Worm (Caenorhabditis elegans) whole organism, L1 larva: ENCODE measurements around the gene srw-44.
A peak's percentile ranks its signal among the peaks of the same experiment; 100 is the strongest.

ENCODE experiments used
- C04F5.9 ChIP-seq: sonication (generic microtip); optimal IDR thresholded peaks from 2 replicates; lab custom pipeline; 2016; ENCODE audit warnings: missing genetic modification characterization, missing compliant biosample characterization
- C16A3.4 ChIP-seq: fragments of 150-350 bp; optimal IDR thresholded peaks from 2 replicates; lab custom pipeline; 2014; ENCODE audit warnings: missing biosample characterization, missing genetic modification characterization
- C34B4.2 ChIP-seq: sonication (generic microtip); optimal IDR thresholded peaks from 2 replicates; lab custom pipeline; 2017; ENCODE audit warnings: mild to moderate bottlenecking, missing genetic modification characterization, missing compliant biosample characterization
- F16B12.6 ChIP-seq: fragments of 150-350 bp; optimal IDR thresholded peaks from 2 replicates; lab custom pipeline; 2014; ENCODE audit warnings: missing biosample characterization, missing genetic modification characterization
- Y116A8C.19 ChIP-seq: sonication (generic microtip); optimal IDR thresholded peaks from 2 replicates; lab custom pipeline; 2016; ENCODE audit warnings: missing compliant biosample characterization, missing genetic modification characterization, borderline replicate concordance
- alr-1 ChIP-seq: fragments of 200-800 bp; sonication (Bioruptor generic); optimal IDR thresholded peaks from 2 replicates; lab custom pipeline; 2018; ENCODE audit warnings: borderline replicate concordance, mild to moderate bottlenecking, missing genetic modification characterization, missing compliant biosample characterization
- aly-2 ChIP-seq: fragments of 150-350 bp; optimal IDR thresholded peaks from 2 replicates; lab custom pipeline; 2014; ENCODE audit warnings: missing biosample characterization, missing genetic modification characterization
- ama-1 ChIP-seq: fragments of 150-350 bp; optimal IDR thresholded peaks from 2 replicates; lab custom pipeline; 2014
- ceh-63 ChIP-seq: fragments of 200-800 bp; sonication (Bioruptor generic); optimal IDR thresholded peaks from 2 replicates; lab custom pipeline; 2018; ENCODE audit warnings: mild to moderate bottlenecking, missing genetic modification characterization, missing compliant biosample characterization
- ceh-8 ChIP-seq: fragments of 200-800 bp; sonication (Bioruptor generic); optimal IDR thresholded peaks from 2 replicates; lab custom pipeline; 2018; ENCODE audit warnings: mild to moderate bottlenecking, missing genetic modification characterization, moderate library complexity, missing compliant biosample characterization
- ceh-90 ChIP-seq: sonication (generic microtip); optimal IDR thresholded peaks from 2 replicates; lab custom pipeline; 2016; ENCODE audit warnings: missing genetic modification characterization, missing compliant biosample characterization
- ces-1 ChIP-seq: fragments of 150-350 bp; optimal IDR thresholded peaks from 2 replicates; lab custom pipeline; 2014; ENCODE audit warnings: missing biosample characterization, missing genetic modification reagents, missing genetic modification characterization
- dpl-1 ChIP-seq, 3 experiments: fragments of 150-350 bp in 2 of 3; sonication (generic microtip) in 1 of 3; optimal IDR thresholded peaks; 2 replicates each; lab custom pipeline; 2014 to 2017; ENCODE audit warnings: missing biosample characterization in 3 of 3, missing genetic modification characterization in 3 of 3, missing genetic modification reagents in 3 of 3
- egl-13 ChIP-seq: sonication (generic microtip); optimal IDR thresholded peaks from 2 replicates; lab custom pipeline; 2016; ENCODE audit warnings: missing genotype, missing genetic modification reagents, missing genetic modification characterization, missing compliant biosample characterization
- egl-27 ChIP-seq, 2 experiments: fragments of 150-350 bp in 1 of 2; sonication (generic microtip); optimal IDR thresholded peaks; 3 replicates each; lab custom pipeline; 2017 to 2018; ENCODE audit warnings: missing biosample characterization in 2 of 2, missing genetic modification characterization in 2 of 2, missing genetic modification reagents in 2 of 2
- elt-3 ChIP-seq, 6 experiments: fragments of 150-350 bp in 1 of 6; sonication (generic microtip); optimal IDR thresholded peaks; 2 replicates each; lab custom pipeline; 2017 to 2018; ENCODE audit warnings: missing biosample characterization in 6 of 6, missing genetic modification characterization in 6 of 6, inconsistent platforms in 1 of 6
- fkh-4 ChIP-seq: sonication (generic microtip); optimal IDR thresholded peaks from 2 replicates; lab custom pipeline; 2016; ENCODE audit warnings: missing compliant biosample characterization, missing genetic modification characterization, borderline replicate concordance
- fkh-8 ChIP-seq: sonication (generic microtip); optimal IDR thresholded peaks from 2 replicates; lab custom pipeline; 2016; ENCODE audit warnings: mild to moderate bottlenecking, missing genetic modification characterization, missing compliant biosample characterization
- fos-1 ChIP-seq: fragments of 150-350 bp; optimal IDR thresholded peaks from 2 replicates; lab custom pipeline; 2014; ENCODE audit warnings: missing biosample characterization, missing genetic modification characterization
- hlh-17 ChIP-seq: fragments of 200-800 bp; sonication (Bioruptor generic); optimal IDR thresholded peaks from 2 replicates; lab custom pipeline; 2018; ENCODE audit warnings: missing genetic modification characterization, mild to moderate bottlenecking, missing compliant biosample characterization, moderate library complexity, borderline replicate concordance
- hlh-4 ChIP-seq: sonication (generic microtip); optimal IDR thresholded peaks from 2 replicates; lab custom pipeline; 2016; ENCODE audit warnings: mild to moderate bottlenecking, missing genetic modification characterization, missing compliant biosample characterization
- irx-1 ChIP-seq: sonication (generic microtip); optimal IDR thresholded peaks from 2 replicates; lab custom pipeline; 2016; ENCODE audit warnings: missing genetic modification characterization, missing compliant biosample characterization
- jun-1 ChIP-seq: fragments of 150-350 bp; optimal IDR thresholded peaks from 2 replicates; lab custom pipeline; 2014; ENCODE audit warnings: missing biosample characterization, missing genetic modification reagents, missing genetic modification characterization
- lin-14 ChIP-seq: fragments of 200-800 bp; sonication (Bioruptor generic); optimal IDR thresholded peaks from 2 replicates; lab custom pipeline; 2018; ENCODE audit warnings: mild to moderate bottlenecking, missing genetic modification characterization, moderate library complexity, missing compliant biosample characterization
- mdl-1 ChIP-seq, 2 experiments: fragments of 150-350 bp; optimal IDR thresholded peaks; 2 replicates each; lab custom pipeline; 2014 to 2017; ENCODE audit warnings: missing biosample characterization in 2 of 2, missing genetic modification characterization in 2 of 2, inconsistent platforms in 1 of 2
- mep-1 ChIP-seq: fragments of 150-350 bp; optimal IDR thresholded peaks from 2 replicates; lab custom pipeline; 2014; ENCODE audit warnings: missing biosample characterization, missing genetic modification characterization
- nhr-11 ChIP-seq: fragments of 150-350 bp; optimal IDR thresholded peaks from 2 replicates; lab custom pipeline; 2014; ENCODE audit warnings: missing biosample characterization, missing genetic modification characterization
- nhr-19 ChIP-seq: fragments of 200-800 bp; sonication (Bioruptor generic); conservative IDR thresholded peaks from 2 replicates; pipeline ENCODE4 v1.3.6; 2022; ENCODE audit warnings: missing genetic modification characterization, missing compliant biosample characterization
- nhr-237 ChIP-seq: fragments of 150-350 bp; optimal IDR thresholded peaks from 2 replicates; lab custom pipeline; 2014; ENCODE audit warnings: missing biosample characterization, missing genetic modification characterization
- nhr-47 ChIP-seq: sonication (generic microtip); optimal IDR thresholded peaks from 2 replicates; lab custom pipeline; 2016; ENCODE audit warnings: mild to moderate bottlenecking, missing genetic modification characterization, moderate library complexity, missing compliant biosample characterization
- nhr-84 ChIP-seq: sonication (generic microtip); optimal IDR thresholded peaks from 2 replicates; lab custom pipeline; 2017; ENCODE audit warnings: missing biosample characterization, missing genetic modification characterization
- pag-3 ChIP-seq: sonication (generic microtip); optimal IDR thresholded peaks from 2 replicates; lab custom pipeline; 2017; ENCODE audit warnings: missing genetic modification characterization, mild to moderate bottlenecking, missing compliant biosample characterization, antibody characterized with exemption, borderline replicate concordance; ENCODE audit not compliant: insufficient read depth
- pax-3 ChIP-seq: fragments of 200-800 bp; sonication (Bioruptor generic); optimal IDR thresholded peaks from 2 replicates; lab custom pipeline; 2018; ENCODE audit warnings: mild to moderate bottlenecking, missing genetic modification characterization, moderate library complexity, missing compliant biosample characterization
- pqm-1 ChIP-seq: sonication (generic microtip); optimal IDR thresholded peaks from 3 replicates; lab custom pipeline; 2017; ENCODE audit warnings: missing biosample characterization, missing genetic modification characterization
- rnt-1 ChIP-seq: sonication (generic microtip); optimal IDR thresholded peaks from 2 replicates; lab custom pipeline; 2016; ENCODE audit warnings: mild to moderate bottlenecking, missing genetic modification characterization, moderate library complexity, missing compliant biosample characterization
- snpc-4 ChIP-seq: fragments of 150-350 bp; optimal IDR thresholded peaks from 2 replicates; lab custom pipeline; 2014; ENCODE audit warnings: missing biosample characterization, missing genetic modification characterization
- sox-4 ChIP-seq: sonication (generic microtip); optimal IDR thresholded peaks from 2 replicates; lab custom pipeline; 2016; ENCODE audit warnings: missing genetic modification characterization, missing compliant biosample characterization
- sptf-1 ChIP-seq: fragments of 150-350 bp; optimal IDR thresholded peaks from 2 replicates; lab custom pipeline; 2014; ENCODE audit warnings: missing biosample characterization, missing genetic modification characterization
- tlp-1 ChIP-seq: fragments of 150-350 bp; optimal IDR thresholded peaks from 2 replicates; lab custom pipeline; 2014; ENCODE audit warnings: missing biosample characterization, missing genetic modification characterization
- unc-130 ChIP-seq: fragments of 150-350 bp; optimal IDR thresholded peaks from 2 replicates; lab custom pipeline; 2017; ENCODE audit warnings: missing biosample characterization, missing genetic modification characterization, inconsistent platforms
- unc-30 ChIP-seq: sonication (generic microtip); optimal IDR thresholded peaks from 2 replicates; lab custom pipeline; 2017; ENCODE audit warnings: missing biosample characterization, missing genetic modification characterization
- unc-98 ChIP-seq: fragments of 200-800 bp; sonication (Bioruptor generic); IDR thresholded peaks from 2 replicates; pipeline ENCODE4 v1.3.6; 2022; ENCODE audit warnings: missing genetic modification characterization, missing compliant biosample characterization
- vab-15 ChIP-seq: sonication (generic microtip); optimal IDR thresholded peaks from 2 replicates; lab custom pipeline; 2017; ENCODE audit warnings: missing genotype, mild to moderate bottlenecking, missing genetic modification characterization, missing compliant biosample characterization
- zag-1 ChIP-seq: fragments of 150-350 bp; optimal IDR thresholded peaks from 2 replicates; lab custom pipeline; 2014; ENCODE audit warnings: missing biosample characterization, missing genetic modification characterization
- zip-4 ChIP-seq: fragments of 200-800 bp; sonication (Bioruptor generic); optimal IDR thresholded peaks from 2 replicates; lab custom pipeline; 2018; ENCODE audit warnings: mild to moderate bottlenecking, missing genetic modification characterization, moderate library complexity, missing compliant biosample characterization
- ztf-4 ChIP-seq: fragments of 150-350 bp; optimal IDR thresholded peaks from 2 replicates; lab custom pipeline; 2014; ENCODE audit warnings: missing biosample characterization, missing genetic modification characterization

Gene srw-44

ce11 chrV:16683359-16683758 lies 3.3 kb downstream of the srw-44 start (continued):
- TF ChIP-seq hlh-17 (GFP tag; lab: Kevin White, UChicago) = no peak

- TF ChIP-seq dpl-1 (GFP tag; optimal IDR thresholded peaks at IDR 0.05; lab: Kevin White, UChicago) = no peak
- TF ChIP-seq zag-1 (tag; lab: Kevin White, UChicago) = no peak
- TF ChIP-seq vab-15 (tag; lab: Kevin White, UChicago) = no peak
- TF ChIP-seq fos-1 (tag; lab: Kevin White, UChicago) = no peak
- no peak for TF ChIP-seq F16B12.6 (tag; lab: Kevin White, UChicago)
- TF ChIP-seq fkh-4 (tag; lab: Kevin White, UChicago) = no peak
- TF ChIP-seq nhr-11 (tag; lab: Kevin White, UChicago) = no peak
- TF ChIP-seq C34B4.2 (tag; lab: Kevin White, UChicago) = no peak
- no peak for TF ChIP-seq sptf-1 (tag; lab: Kevin White, UChicago)
- TF ChIP-seq irx-1 (tag; lab: Kevin White, UChicago) = no peak
- TF ChIP-seq Y116A8C.19 = no peak
- no peak for TF ChIP-seq nhr-19 (GFP tag; lab: Robert Waterston, UW)
- no peak for TF ChIP-seq sox-4 (tag; lab: Kevin White, UChicago)
- no peak for TF ChIP-seq nhr-237 (tag; lab: Kevin White, UChicago)
- TF ChIP-seq C04F5.9 (tag; lab: Kevin White, UChicago) = no peak
- TF ChIP-seq elt-3 (tag; optimal IDR thresholded peaks at IDR 0.05; lab: Kevin White, UChicago) = no peak
- TF ChIP-seq mep-1 = no peak
Observed at ce11 chrV:16685725-16686124, 5.6 kb downstream of the srw-44 start, which contains the start of gene srw-43. Gene srw-43 (plus strand): TSS chrV:16686025.

DNA sequence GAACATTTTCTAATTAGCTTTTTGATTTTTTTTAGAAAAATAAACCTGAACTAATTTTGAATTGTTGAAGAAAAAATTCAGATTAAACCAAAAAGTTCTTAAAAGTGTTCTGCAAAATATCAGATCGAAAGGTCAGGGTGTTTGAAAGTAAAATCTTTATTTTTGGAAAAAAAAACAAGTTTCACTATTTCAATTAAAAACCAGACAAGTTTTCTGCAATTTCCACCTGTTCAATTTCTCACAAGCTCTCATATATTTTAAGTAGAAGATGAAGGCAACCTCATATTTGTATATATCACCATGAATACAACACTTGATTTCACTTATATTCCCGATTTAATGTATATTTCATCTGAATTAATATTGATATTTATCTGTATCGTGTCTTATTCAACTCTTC lies 7.1 kb downstream of the srw-44 start, which contains the start of gene srz-102:
srz-102 (plus strand) TSS at position 301 of the 400 bp plus-strand sequence.
- no peak for TF ChIP-seq fkh-8 (tag; lab: Kevin White, UChicago)
- TF ChIP-seq ceh-90 (tag; lab: Kevin White, UChicago) = no peak
- no peak for TF ChIP-seq hlh-4 (tag; lab: Kevin White, UChicago)
- TF ChIP-seq Y116A8C.19 = no peak
- TF ChIP-seq ceh-8 (GFP tag; lab: Kevin White, UChicago) = no peak
- no peak for TF ChIP-seq ces-1
- no peak for TF ChIP-seq pax-3 (tag; lab: Kevin White, UChicago)
- no peak for TF ChIP-seq unc-98 (GFP tag; lab: Robert Waterston, UW)
- TF ChIP-seq snpc-4 (tag; lab: Kevin White, UChicago) = no peak

DNA sequence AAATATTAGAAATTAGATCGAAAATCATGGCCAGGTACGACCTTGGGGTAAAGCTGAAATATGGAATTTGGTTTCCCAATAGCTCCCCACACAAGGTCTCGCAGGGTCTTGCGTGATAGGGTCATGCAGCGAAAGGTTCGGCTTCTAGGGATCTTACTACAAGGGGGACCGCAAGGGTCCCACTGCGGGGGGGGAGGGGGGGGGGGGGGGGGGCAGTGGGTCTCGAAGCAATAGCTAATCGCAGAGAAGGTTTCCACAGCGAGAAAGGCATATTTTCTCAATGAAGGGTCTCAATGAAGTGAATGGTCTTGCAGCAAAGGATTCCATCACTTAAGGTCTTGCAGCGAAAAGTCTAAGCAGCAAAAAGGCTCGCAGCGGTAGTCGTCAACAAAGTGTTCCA lies 12.9 kb downstream of the srw-44 start:
- no peak for TF ChIP-seq ceh-63
- no peak for TF ChIP-seq ztf-4 (tag; lab: Kevin White, UChicago)
- peak; percentile 56 for TF ChIP-seq ceh-8 (GFP tag; lab: Kevin White, UChicago)
- TF ChIP-seq C16A3.4 (tag; lab: Kevin White, UChicago) = no peak
- no peak for TF ChIP-seq aly-2
- TF ChIP-seq zip-4 (GFP tag; lab: Kevin White, UChicago) = no peak

DNA sequence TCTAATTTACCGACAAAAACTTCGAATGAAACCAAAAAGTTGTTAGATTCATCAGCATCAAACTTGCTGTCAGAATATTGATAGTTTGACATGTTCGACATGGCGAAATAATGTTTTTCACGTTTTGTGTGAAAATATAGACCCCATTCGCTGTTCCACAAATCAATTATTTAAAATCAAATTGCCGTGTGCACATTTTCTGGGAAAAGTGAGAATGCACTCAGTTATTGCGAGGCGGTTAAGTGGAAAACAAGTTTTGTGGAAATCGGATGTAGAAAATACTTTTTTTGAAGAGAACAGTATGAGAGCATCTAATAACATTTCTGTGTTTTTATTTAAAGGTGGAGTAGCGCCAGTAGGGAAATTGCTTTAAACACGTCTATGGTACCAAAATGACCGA lies 13.7 kb downstream of the srw-44 start, which contains the start of gene srw-42:
srw-42 (minus strand) TSS at position 101 of the 400 bp plus-strand sequence.
- TF ChIP-seq unc-130 (tag; lab: Kevin White, UChicago) (no peak), nhr-47 (no peak), egl-27 (tag; optimal IDR thresholded peaks at IDR 0.05; lab: Kevin White, UChicago) (no peak), ama-1 (lab: Kevin White, UChicago) (no peak), hlh-4 (tag; lab: Kevin White, UChicago) (no peak), lin-14 (GFP tag; lab: Kevin White, UChicago) (no peak), unc-30 (tag; lab: Kevin White, UChicago) (no peak), pag-3 (no peak), mdl-1 (tag; optimal IDR thresholded peaks at IDR 0.05; lab: Kevin White, UChicago) (no peak), pqm-1 (tag; lab: Kevin White, UChicago) (no peak), alr-1 (no peak), rnt-1 (tag; lab: Kevin White, UChicago) (no peak), egl-13 (tag; lab: Kevin White, UChicago) (no peak), jun-1 (tag; lab: Kevin White, UChicago) (no peak), nhr-84 (tag; lab: Kevin White, UChicago) (no peak), tlp-1 (tag; lab: Kevin White, UChicago) (no peak)
